Fruit fly (Drosophila melanogaster) whole organism, prepupa: Measurements from ENCODE around the gene awd.

Experiments used
- CG6276 ChIP-seq: fragments of 200-800 bp; sonication (Bioruptor generic); optimal IDR thresholded peaks from 2 replicates; lab custom pipeline; 2017; ENCODE audit warnings: missing biosample characterization, mild to moderate bottlenecking, missing genetic modification characterization
- CG8632 ChIP-seq: fragments of 200-800 bp; sonication (Bioruptor generic); optimal IDR thresholded peaks from 3 replicates; lab custom pipeline; 2016; ENCODE audit warnings: missing biosample characterization, missing genetic modification characterization
- Hr39 ChIP-seq: fragments of 200-800 bp; sonication (Bioruptor generic); optimal IDR thresholded peaks from 2 replicates; lab custom pipeline; 2016; ENCODE audit warnings: missing biosample characterization, missing genetic modification characterization
- OdsH ChIP-seq: fragments of 200-800 bp; sonication (Bioruptor generic); optimal IDR thresholded peaks from 3 replicates; lab custom pipeline; 2016; ENCODE audit warnings: missing biosample characterization, missing genetic modification characterization
- cyc ChIP-seq: fragments of 200-800 bp; sonication (Bioruptor generic); optimal IDR thresholded peaks from 3 replicates; lab custom pipeline; 2016; ENCODE audit warnings: missing biosample characterization, missing genetic modification characterization
- fkh ChIP-seq: fragments of 200-800 bp; sonication (Bioruptor generic); optimal IDR thresholded peaks from 3 replicates; lab custom pipeline; 2017; ENCODE audit warnings: missing biosample characterization, mild to moderate bottlenecking, missing genetic modification characterization, moderate library complexity
- ss ChIP-seq, 2 experiments: fragments of 200-800 bp; sonication (Bioruptor generic); optimal IDR thresholded peaks; 2 replicates in 1 of 2; 3 replicates in 1 of 2; lab custom pipeline; 2017 to 2018; ENCODE audit warnings: mild to moderate bottlenecking in 2 of 2, missing biosample characterization in 2 of 2, missing genetic modification characterization in 2 of 2, moderate library complexity in 1 of 2

DNA sequence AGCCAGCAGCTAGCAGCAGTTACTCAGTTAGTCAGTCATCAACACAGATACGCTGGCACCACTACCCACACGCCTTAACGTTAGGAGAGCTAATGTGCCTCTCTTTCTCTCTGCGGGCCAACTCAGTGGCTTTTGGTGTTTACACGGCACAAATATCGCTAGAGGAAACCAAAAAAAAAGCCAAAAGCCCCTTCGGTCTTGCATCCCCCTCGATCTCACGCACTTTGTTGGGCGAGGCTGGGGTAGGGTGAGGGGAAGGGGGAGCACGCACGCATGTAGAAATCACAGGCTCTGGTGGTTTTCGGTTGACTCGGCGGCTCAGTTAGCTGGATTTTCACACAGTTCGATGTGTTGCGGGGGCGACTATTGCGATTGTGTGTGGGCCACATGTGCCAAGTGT lies 23.9 kb downstream of the awd start:
- TF ChIP-seq CG6276 (GFP tag; lab: Kevin White, UChicago) (no peak), cyc (GFP tag; lab: Kevin White, UChicago) (no peak), Hr39 (GFP tag; lab: Kevin White, UChicago) (no peak), CG8632 (no peak), OdsH (no peak), fkh (GFP tag; lab: Kevin White, UChicago) (peak; percentile 95), ss (GFP tag; optimal IDR thresholded peaks at IDR 0.05; lab: Kevin White, UChicago) (no peak)
